Worm (Caenorhabditis elegans): ENCODE measurements around the gene rpn-3.

DNA sequence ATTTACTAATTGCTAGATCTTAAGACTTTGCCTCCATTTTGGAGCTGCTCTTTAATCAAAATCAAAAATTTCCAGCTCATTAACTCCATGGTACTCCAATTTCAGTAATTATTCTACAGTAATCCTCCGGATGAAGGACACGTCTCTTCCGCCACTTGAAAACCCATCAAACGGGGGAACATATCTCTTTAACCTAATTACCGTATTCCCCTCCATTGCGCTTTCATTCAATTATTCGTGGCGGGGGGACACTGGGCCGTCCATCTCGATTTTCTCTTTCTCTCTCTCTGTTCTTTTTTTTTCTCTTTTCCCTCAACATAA, 30.3 kb upstream of the rpn-3 start:
- TF ChIP-seq C04F5.9 (tag; optimal IDR thresholded peaks at IDR 0.05), result no peak
- no peak for TF ChIP-seq ztf-11 (tag; optimal IDR thresholded peaks at IDR 0.05)
- TF ChIP-seq lsy-2 (tag; optimal IDR thresholded peaks at IDR 0.05), result no peak
- no peak for TF ChIP-seq nhr-71 (tag; optimal IDR thresholded peaks at IDR 0.05)
- no peak for TF ChIP-seq ceh-63 (GFP tag; optimal IDR thresholded peaks at IDR 0.05)
- TF ChIP-seq nhr-28 (tag; optimal IDR thresholded peaks at IDR 0.05), result no peak
- TF ChIP-seq blmp-1 (tag; optimal IDR thresholded peaks at IDR 0.05), result peak; percentile 84
- TF ChIP-seq mdl-1 (tag; optimal IDR thresholded peaks at IDR 0.05), result no peak
- TF ChIP-seq snpc-4 (tag; optimal IDR thresholded peaks at IDR 0.05), result no peak
- peak; percentile 92 for TF ChIP-seq ces-1 (GFP tag; optimal IDR thresholded peaks at IDR 0.05)
- TF ChIP-seq ama-1 (optimal IDR thresholded peaks at IDR 0.05), result no peak
- no peak for TF ChIP-seq pqm-1 (tag; optimal IDR thresholded peaks at IDR 0.05)
- TF ChIP-seq ets-5 (GFP tag; IDR thresholded peaks at IDR 0.05), result no peak

Data from whole organism, L1 larva.